Worm (Caenorhabditis elegans): ENCODE data around the gene clpp-1.

The clpp-1 gene

ce11 chrII:10300082-10300749, 2.4 kb downstream of the clpp-1 start, which contains the start of gene nep-26:
nep-26 (minus strand) TSS chrII:10300132.
- TF ChIP-seq lin-13 (GFP tag; optimal IDR thresholded peaks at IDR 0.05): peak; percentile 24
- TF ChIP-seq nhr-11 (tag; optimal IDR thresholded peaks at IDR 0.05): no peak
- TF ChIP-seq crh-2 (tag; optimal IDR thresholded peaks at IDR 0.05): peak; percentile 93
- no peak for TF ChIP-seq ZK546.5 (tag; optimal IDR thresholded peaks at IDR 0.05)
- no peak for TF ChIP-seq peb-1 (tag; optimal IDR thresholded peaks at IDR 0.05)
- TF ChIP-seq sma-9 (GFP tag; optimal IDR thresholded peaks at IDR 0.05): peak; percentile 70
- TF ChIP-seq sma-9 (tag; optimal IDR thresholded peaks at IDR 0.05): no peak
- no peak for TF ChIP-seq skn-1 (tag; optimal IDR thresholded peaks at IDR 0.05)
- TF ChIP-seq Y55F3AM.14 (GFP tag; optimal IDR thresholded peaks at IDR 0.05): no peak
- no peak for TF ChIP-seq ama-1 (optimal IDR thresholded peaks at IDR 0.05)
- TF ChIP-seq nhr-129 (tag; optimal IDR thresholded peaks at IDR 0.05): peak; percentile 70
- TF ChIP-seq lin-39 (tag; optimal IDR thresholded peaks at IDR 0.05): no peak
- no peak for TF ChIP-seq sma-3 (GFP tag; optimal IDR thresholded peaks at IDR 0.05)
- no peak for TF ChIP-seq unc-39 (tag; optimal IDR thresholded peaks at IDR 0.05)
- peak; percentile 62 for TF ChIP-seq mab-5 (tag; optimal IDR thresholded peaks at IDR 0.05)
- TF ChIP-seq snpc-4 (tag; optimal IDR thresholded peaks at IDR 0.05): no peak
- TF ChIP-seq nhr-237 (tag; optimal IDR thresholded peaks at IDR 0.05): no peak
- no peak for TF ChIP-seq dmd-4 (tag; optimal IDR thresholded peaks at IDR 0.05)
- peak in 1 of 2 experiments; percentile 66 for TF ChIP-seq lsy-2 (tag; optimal IDR thresholded peaks at IDR 0.05)
- TF ChIP-seq sem-4 (tag; optimal IDR thresholded peaks at IDR 0.05): peak; percentile 14
- peak; percentile 68 for TF ChIP-seq C34F6.9 (tag; optimal IDR thresholded peaks at IDR 0.05)
- peak; percentile 83 for TF ChIP-seq ztf-4 (tag; optimal IDR thresholded peaks at IDR 0.05)
- no peak for TF ChIP-seq nhr-12 (tag; optimal IDR thresholded peaks at IDR 0.05)
- TF ChIP-seq F13H6.1 (tag; optimal IDR thresholded peaks at IDR 0.05): peak; percentile 70
- TF ChIP-seq nhr-23 (tag; optimal IDR thresholded peaks at IDR 0.05): no peak
- no peak for TF ChIP-seq blmp-1 (tag; optimal IDR thresholded peaks at IDR 0.05; ENCODE audit: insufficient read depth)
- TF ChIP-seq unc-62 (GFP tag; optimal IDR thresholded peaks at IDR 0.05): no peak
- TF ChIP-seq alr-1 (tag; optimal IDR thresholded peaks at IDR 0.05): no peak
- TF ChIP-seq egl-27 (tag; optimal IDR thresholded peaks at IDR 0.05): no peak

- no peak for TF ChIP-seq gmeb-1 (tag; optimal IDR thresholded peaks at IDR 0.05)
- TF ChIP-seq nhr-12 (tag; optimal IDR thresholded peaks at IDR 0.05): no peak
- no peak for TF ChIP-seq C34F6.9 (tag; optimal IDR thresholded peaks at IDR 0.05)
- TF ChIP-seq ceh-16 (tag; optimal IDR thresholded peaks at IDR 0.05): no peak
- no peak for TF ChIP-seq alr-1 (tag; optimal IDR thresholded peaks at IDR 0.05)
- TF ChIP-seq peb-1 (tag; optimal IDR thresholded peaks at IDR 0.05): no peak
- TF ChIP-seq lin-39 (tag; optimal IDR thresholded peaks at IDR 0.05): no peak
- no peak for TF ChIP-seq nhr-77 (tag; optimal IDR thresholded peaks at IDR 0.05)
- TF ChIP-seq mbf-1 (tag; optimal IDR thresholded peaks at IDR 0.05): no peak
- TF ChIP-seq Y55F3AM.14 (GFP tag; optimal IDR thresholded peaks at IDR 0.05): no peak
- no peak for TF ChIP-seq R02D3.7 (tag; optimal IDR thresholded peaks at IDR 0.05)
- TF ChIP-seq nhr-23 (tag; optimal IDR thresholded peaks at IDR 0.05): no peak
- no peak for TF ChIP-seq zag-1 (tag; optimal IDR thresholded peaks at IDR 0.05)
- TF ChIP-seq elt-3 (tag; optimal IDR thresholded peaks at IDR 0.05): no peak
- no peak for TF ChIP-seq ceh-82 (tag; optimal IDR thresholded peaks at IDR 0.05)
- no peak for TF ChIP-seq nhr-25 (tag; optimal IDR thresholded peaks at IDR 0.05)
- TF ChIP-seq sma-9 (GFP tag; optimal IDR thresholded peaks at IDR 0.05): peak; percentile 88
- no peak for TF ChIP-seq sma-9 (tag; optimal IDR thresholded peaks at IDR 0.05)
- no peak for TF ChIP-seq ama-1 (optimal IDR thresholded peaks at IDR 0.05)
- TF ChIP-seq aly-2 (tag; optimal IDR thresholded peaks at IDR 0.05): no peak
- TF ChIP-seq ZK546.5 (tag; optimal IDR thresholded peaks at IDR 0.05): no peak
- TF ChIP-seq nhr-11 (tag; optimal IDR thresholded peaks at IDR 0.05): no peak
- TF ChIP-seq nhr-6 (tag; optimal IDR thresholded peaks at IDR 0.05): no peak
- no peak for TF ChIP-seq mdl-1 (tag; optimal IDR thresholded peaks at IDR 0.05)
- TF ChIP-seq nhr-129 (tag; optimal IDR thresholded peaks at IDR 0.05): no peak
- no peak for TF ChIP-seq dmd-4 (tag; optimal IDR thresholded peaks at IDR 0.05)
- peak; percentile 20 for TF ChIP-seq egl-27 (tag; optimal IDR thresholded peaks at IDR 0.05)
- TF ChIP-seq skn-1 (tag; optimal IDR thresholded peaks at IDR 0.05): no peak
- TF ChIP-seq lsy-2 (tag; optimal IDR thresholded peaks at IDR 0.05): no peak
- no peak for TF ChIP-seq ztf-11 (tag; optimal IDR thresholded peaks at IDR 0.05)
- TF ChIP-seq fos-1 (tag; optimal IDR thresholded peaks at IDR 0.05): peak; percentile 27
- no peak for TF ChIP-seq unc-39 (tag; optimal IDR thresholded peaks at IDR 0.05)
- TF ChIP-seq snpc-4 (tag; optimal IDR thresholded peaks at IDR 0.05): no peak
- no peak for TF ChIP-seq elt-1 (tag; optimal IDR thresholded peaks at IDR 0.05)
- TF ChIP-seq nhr-10 (tag; optimal IDR thresholded peaks at IDR 0.05): no peak
- TF ChIP-seq mab-5 (tag; optimal IDR thresholded peaks at IDR 0.05): no peak
- TF ChIP-seq sma-3 (GFP tag; optimal IDR thresholded peaks at IDR 0.05): peak; percentile 83
- TF ChIP-seq unc-62 (GFP tag; optimal IDR thresholded peaks at IDR 0.05): no peak
- no peak for TF ChIP-seq F13H6.1 (tag; optimal IDR thresholded peaks at IDR 0.05)
- TF ChIP-seq nhr-237 (tag; optimal IDR thresholded peaks at IDR 0.05): no peak
- TF ChIP-seq sem-4 (tag; optimal IDR thresholded peaks at IDR 0.05): no peak
- no peak for TF ChIP-seq crh-2 (tag; optimal IDR thresholded peaks at IDR 0.05)
- no peak for TF ChIP-seq ztf-4 (tag; optimal IDR thresholded peaks at IDR 0.05)
- peak; percentile 67 for TF ChIP-seq nhr-21 (tag; optimal IDR thresholded peaks at IDR 0.05)
- TF ChIP-seq lin-13 (GFP tag; optimal IDR thresholded peaks at IDR 0.05): no peak
- no peak for TF ChIP-seq unc-55 (GFP tag; optimal IDR thresholded peaks at IDR 0.05)
- TF ChIP-seq blmp-1 (tag; optimal IDR thresholded peaks at IDR 0.05; ENCODE audit: insufficient read depth): peak; percentile 73
- no peak for TF ChIP-seq lin-11 (tag; optimal IDR thresholded peaks at IDR 0.05)
These were observed 8.4 kb downstream of the clpp-1 start for ce11 chrII:10294262-10294661.
